Worm (Caenorhabditis elegans) whole organism, late embryonic: ENCODE results near the gene myo-2.

ENCODE experiments used
- ama-1 ChIP-seq: fragments of 150-350 bp; optimal IDR thresholded peaks from 2 replicates; lab custom pipeline; 2014
- ceh-34 ChIP-seq: sonication (generic microtip); optimal IDR thresholded peaks from 2 replicates; lab custom pipeline; 2016; ENCODE audit warnings: mild to moderate bottlenecking, missing genetic modification characterization, missing compliant biosample characterization
- ceh-9 ChIP-seq: sonication (generic microtip); optimal IDR thresholded peaks from 2 replicates; lab custom pipeline; 2016; ENCODE audit warnings: mild to moderate bottlenecking, missing genetic modification characterization, inconsistent platforms, missing compliant biosample characterization
- dmd-4 ChIP-seq: sonication (generic microtip); optimal IDR thresholded peaks from 2 replicates; lab custom pipeline; 2016; ENCODE audit warnings: borderline replicate concordance, missing genetic modification characterization, missing compliant biosample characterization
- elt-2 ChIP-seq: sonication (generic microtip); optimal IDR thresholded peaks from 2 replicates; lab custom pipeline; 2016; ENCODE audit warnings: missing genetic modification reagents, missing genetic modification characterization, missing compliant biosample characterization
- pax-1 ChIP-seq: fragments of 150-350 bp; optimal IDR thresholded peaks from 2 replicates; lab custom pipeline; 2014; ENCODE audit warnings: missing biosample characterization, missing genetic modification characterization
- syd-9 ChIP-seq: sonication (generic microtip); optimal IDR thresholded peaks from 2 replicates; lab custom pipeline; 2016; ENCODE audit warnings: mild to moderate bottlenecking, missing genetic modification characterization, moderate library complexity, missing compliant biosample characterization
- unc-86 ChIP-seq: sonication (generic microtip); optimal IDR thresholded peaks from 2 replicates; lab custom pipeline; 2016; ENCODE audit warnings: missing genetic modification characterization, missing compliant biosample characterization

ce11 chrX:12510148-12510785 lies 42.4 kb downstream of the myo-2 start:
- TF ChIP-seq ceh-9 (tag; lab: Kevin White, UChicago) (no peak), elt-2 (tag; lab: Kevin White, UChicago) (no peak), syd-9 (tag; lab: Kevin White, UChicago) (no peak), ceh-34 (peak; percentile 37), pax-1 (no peak), ama-1 (lab: Kevin White, UChicago) (no peak), dmd-4 (tag; lab: Kevin White, UChicago) (no peak), unc-86 (no peak)
